Worm (Caenorhabditis elegans) whole organism, late embryonic: ENCODE results near the gene umps-1.

Experiments
- ahr-1 ChIP-seq: sonication (generic microtip); optimal IDR thresholded peaks from 2 replicates; lab custom pipeline; 2016; ENCODE audit warnings: missing genetic modification characterization, missing compliant biosample characterization
- syd-9 ChIP-seq: sonication (generic microtip); optimal IDR thresholded peaks from 2 replicates; lab custom pipeline; 2016; ENCODE audit warnings: mild to moderate bottlenecking, missing genetic modification characterization, moderate library complexity, missing compliant biosample characterization

DNA sequence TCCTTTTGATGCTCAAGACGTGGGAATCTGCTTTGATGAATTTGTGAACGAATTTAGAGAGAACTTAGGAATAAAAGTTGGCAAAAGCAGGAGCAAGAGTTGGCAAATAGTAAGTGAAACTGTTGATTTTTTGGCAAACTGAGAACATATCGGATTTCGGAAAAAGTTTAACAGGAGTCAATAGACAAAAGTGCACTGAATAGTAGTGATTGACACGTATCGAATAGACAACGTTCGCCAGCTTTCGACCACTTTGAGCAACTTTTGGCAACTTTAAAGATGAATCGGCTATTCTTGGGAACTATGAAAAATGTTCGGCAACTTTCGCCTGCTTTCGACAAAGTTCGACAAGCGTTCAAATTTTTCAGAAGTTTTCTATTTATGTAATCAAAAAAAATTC lies 34.2 kb upstream of the umps-1 start, which contains the start of gene M03C11.9:
- TF ChIP-seq ahr-1 (tag; lab: Kevin White, UChicago) (no peak), syd-9 (tag; lab: Kevin White, UChicago) (no peak)
